Worm (Caenorhabditis elegans): Measurements from ENCODE around the gene btb-20.

Gene btb-20

ce11 chrII:14523070-14523572 is at the start of gene btb-20:
TSS of gene btb-20 (minus strand) at chrII:14523522.
- TF ChIP-seq gmeb-1 (tag; optimal IDR thresholded peaks at IDR 0.05) (no peak), nhr-6 (tag; optimal IDR thresholded peaks at IDR 0.05) (no peak), ZK546.5 (tag; optimal IDR thresholded peaks at IDR 0.05) (no peak), nhr-237 (tag; optimal IDR thresholded peaks at IDR 0.05) (no peak), mab-5 (tag; optimal IDR thresholded peaks at IDR 0.05) (no peak), crh-2 (tag; optimal IDR thresholded peaks at IDR 0.05) (no peak), mbf-1 (tag; optimal IDR thresholded peaks at IDR 0.05) (no peak), nhr-77 (tag; optimal IDR thresholded peaks at IDR 0.05) (no peak), egl-27 (tag; optimal IDR thresholded peaks at IDR 0.05) (no peak), ceh-16 (tag; optimal IDR thresholded peaks at IDR 0.05) (no peak), elt-3 (tag; optimal IDR thresholded peaks at IDR 0.05) (no peak)

ce11 chrII:14570541-14571160 is 47.3 kb upstream of the btb-20 start:
- TF ChIP-seq nhr-129 (tag; optimal IDR thresholded peaks at IDR 0.05) (peak; percentile 42), F13H6.1 (tag; optimal IDR thresholded peaks at IDR 0.05) (peak; percentile 54), zag-1 (tag; optimal IDR thresholded peaks at IDR 0.05) (no peak), ZK546.5 (tag; optimal IDR thresholded peaks at IDR 0.05) (no peak)

ce11 chrII:14569322-14569721 is 46.0 kb upstream of the btb-20 start:
- TF ChIP-seq sma-9 (GFP tag; optimal IDR thresholded peaks at IDR 0.05) = peak; percentile 5
- no peak for TF ChIP-seq sma-9 (tag; optimal IDR thresholded peaks at IDR 0.05)
- no peak for TF ChIP-seq lin-39 (tag; optimal IDR thresholded peaks at IDR 0.05)
- no peak for TF ChIP-seq peb-1 (tag; optimal IDR thresholded peaks at IDR 0.05)
- TF ChIP-seq Y55F3AM.14 (GFP tag; optimal IDR thresholded peaks at IDR 0.05) = no peak
- peak; percentile 19 for TF ChIP-seq unc-55 (GFP tag; optimal IDR thresholded peaks at IDR 0.05)
- TF ChIP-seq lsy-2 (tag; optimal IDR thresholded peaks at IDR 0.05) = peak in 1 of 2 experiments; percentile 34
- no peak for TF ChIP-seq unc-62 (GFP tag; optimal IDR thresholded peaks at IDR 0.05)
- no peak for TF ChIP-seq crh-2 (tag; optimal IDR thresholded peaks at IDR 0.05)
- peak; percentile 28 for TF ChIP-seq F13H6.1 (tag; optimal IDR thresholded peaks at IDR 0.05)
- TF ChIP-seq ceh-82 (tag; optimal IDR thresholded peaks at IDR 0.05) = no peak
- TF ChIP-seq ama-1 (optimal IDR thresholded peaks at IDR 0.05) = no peak
- no peak for TF ChIP-seq gmeb-1 (tag; optimal IDR thresholded peaks at IDR 0.05)
- no peak for TF ChIP-seq ztf-11 (tag; optimal IDR thresholded peaks at IDR 0.05)
- TF ChIP-seq snpc-4 (tag; optimal IDR thresholded peaks at IDR 0.05) = no peak
- no peak for TF ChIP-seq nhr-12 (tag; optimal IDR thresholded peaks at IDR 0.05)
- no peak for TF ChIP-seq blmp-1 (tag; optimal IDR thresholded peaks at IDR 0.05; ENCODE audit: insufficient read depth)
- TF ChIP-seq alr-1 (tag; optimal IDR thresholded peaks at IDR 0.05) = no peak
- TF ChIP-seq lin-11 (tag; optimal IDR thresholded peaks at IDR 0.05) = no peak
- no peak for TF ChIP-seq sem-4 (tag; optimal IDR thresholded peaks at IDR 0.05)

ce11 chrII:14567811-14568210 is 44.5 kb upstream of the btb-20 start:
- TF ChIP-seq blmp-1 (tag; optimal IDR thresholded peaks at IDR 0.05; ENCODE audit: insufficient read depth) (no peak), mdl-1 (tag; optimal IDR thresholded peaks at IDR 0.05) (no peak)

- TF ChIP-seq sma-3 (GFP tag; optimal IDR thresholded peaks at IDR 0.05) (peak; percentile 27), lsy-2 (tag; optimal IDR thresholded peaks at IDR 0.05) (peak; percentile 16 to 93), unc-55 (GFP tag; optimal IDR thresholded peaks at IDR 0.05) (peak; percentile 23)
Measured at ce11 chrII:14563766-14564370, 40.5 kb upstream of the btb-20 start.

Measured in whole organism, L2 larva.